Worm (Caenorhabditis elegans) whole organism, young adult: ENCODE data around the gene F32D8.5.

ENCODE experiments used
- B0336.3 ChIP-seq: fragments of 200-800 bp; sonication (Bioruptor generic); IDR thresholded peaks from 2 replicates; pipeline ENCODE4 v1.3.6; 2022; ENCODE audit warnings: missing genetic modification characterization, missing compliant biosample characterization
- C17E4.6 ChIP-seq: fragments of 200-800 bp; sonication (Bioruptor generic); IDR thresholded peaks from 2 replicates; pipeline ENCODE4 v1.3.6; 2022; ENCODE audit warnings: missing genetic modification reagents, missing genetic modification characterization, missing compliant biosample characterization
- F55B11.4 ChIP-seq: sonication (generic microtip); optimal IDR thresholded peaks from 2 replicates; lab custom pipeline; 2016; ENCODE audit warnings: missing compliant biosample characterization, missing genetic modification characterization, borderline replicate concordance; ENCODE audit not compliant: insufficient read depth
- F57C9.4 ChIP-seq: sonication (generic microtip); optimal IDR thresholded peaks from 2 replicates; lab custom pipeline; 2017; ENCODE audit warnings: mild to moderate bottlenecking, missing genetic modification characterization, missing compliant biosample characterization
- T07F8.4 ChIP-seq: sonication (generic microtip); optimal IDR thresholded peaks from 2 replicates; lab custom pipeline; 2016; ENCODE audit warnings: mild to moderate bottlenecking, missing genetic modification characterization, moderate library complexity, missing compliant biosample characterization
- Y53F4B.3 ChIP-seq: fragments of 200-800 bp; sonication (Bioruptor generic); IDR thresholded peaks from 2 replicates; pipeline ENCODE4 v1.3.6; 2022; ENCODE audit warnings: missing genetic modification reagents, missing genetic modification characterization, missing compliant biosample characterization
- Y53G8AR.9 ChIP-seq: fragments of 200-800 bp; sonication (Bioruptor generic); conservative IDR thresholded peaks from 2 replicates; pipeline ENCODE4 v1.3.6; 2022; ENCODE audit warnings: missing genetic modification reagents, missing genetic modification characterization, missing compliant biosample characterization
- Y56A3A.18 ChIP-seq: fragments of 200-800 bp; sonication (Bioruptor generic); IDR thresholded peaks from 2 replicates; pipeline ENCODE4 v1.3.6; 2022; ENCODE audit warnings: missing genetic modification reagents, missing genetic modification characterization, missing compliant biosample characterization
- ZK185.1 ChIP-seq: sonication (generic microtip); optimal IDR thresholded peaks from 2 replicates; lab custom pipeline; 2016; ENCODE audit warnings: mild to moderate bottlenecking, missing genetic modification characterization, missing compliant biosample characterization; ENCODE audit not compliant: poor library complexity, severe bottlenecking
- ama-1 ChIP-seq, 3 experiments: fragments of 150-350 bp in 1 of 3; sonication (generic microtip) in 2 of 3; optimal IDR thresholded peaks; 2 replicates each; lab custom pipeline; 2014 to 2018; ENCODE audit warnings: missing biosample characterization in 2 of 3, missing genetic modification characterization in 2 of 3, missing genetic modification reagents in 2 of 3
- atf-7 ChIP-seq: sonication (generic microtip); optimal IDR thresholded peaks from 2 replicates; lab custom pipeline; 2017; ENCODE audit warnings: mild to moderate bottlenecking, missing genetic modification characterization, missing compliant biosample characterization
- attf-3 ChIP-seq: fragments of 200-800 bp; sonication (Bioruptor generic); conservative IDR thresholded peaks from 2 replicates; pipeline ENCODE4 v1.3.6; 2022; ENCODE audit warnings: missing genetic modification reagents, missing genetic modification characterization, missing compliant biosample characterization
- attf-6 ChIP-seq: fragments of 200-800 bp; sonication (Bioruptor generic); IDR thresholded peaks from 2 replicates; pipeline ENCODE4 v1.3.6; 2022; ENCODE audit warnings: missing genetic modification reagents, missing genetic modification characterization, missing compliant biosample characterization
- bed-2 ChIP-seq: fragments of 200-800 bp; sonication (Bioruptor generic); IDR thresholded peaks from 2 replicates; pipeline ENCODE4 v1.3.6; 2022; ENCODE audit warnings: missing genetic modification reagents, missing genetic modification characterization, missing compliant biosample characterization
- ccch-3 ChIP-seq: fragments of 200-800 bp; sonication (Bioruptor generic); optimal IDR thresholded peaks from 2 replicates; lab custom pipeline; 2018; ENCODE audit warnings: mild to moderate bottlenecking, missing genetic modification characterization, missing compliant biosample characterization
- ceh-27 ChIP-seq: fragments of 200-800 bp; sonication (Bioruptor generic); optimal IDR thresholded peaks from 2 replicates; lab custom pipeline; 2018; ENCODE audit warnings: mild to moderate bottlenecking, missing genetic modification characterization, moderate library complexity, missing compliant biosample characterization
- chd-7 ChIP-seq: sonication (generic microtip); optimal IDR thresholded peaks from 2 replicates; lab custom pipeline; 2016; ENCODE audit warnings: mild to moderate bottlenecking, missing genetic modification characterization, moderate library complexity, missing compliant biosample characterization
- die-1 ChIP-seq: sonication (generic microtip); optimal IDR thresholded peaks from 2 replicates; lab custom pipeline; 2016; ENCODE audit warnings: missing genotype, mild to moderate bottlenecking, missing genetic modification characterization, missing compliant biosample characterization
- dox-1 ChIP-seq: fragments of 200-800 bp; sonication (Bioruptor generic); IDR thresholded peaks from 2 replicates; pipeline ENCODE4 v1.3.6; 2022; ENCODE audit warnings: missing genetic modification reagents, missing genetic modification characterization, missing compliant biosample characterization
- dpl-1 ChIP-seq: fragments of 150-350 bp; optimal IDR thresholded peaks from 2 replicates; lab custom pipeline; 2014; ENCODE audit warnings: missing biosample characterization, missing genetic modification reagents, missing genetic modification characterization
- efl-1 ChIP-seq: fragments of 150-350 bp; optimal IDR thresholded peaks from 2 replicates; lab custom pipeline; 2014; ENCODE audit warnings: missing biosample characterization, missing genetic modification reagents, missing genetic modification characterization
- egl-44 ChIP-seq: fragments of 200-800 bp; sonication (Bioruptor generic); IDR thresholded peaks from 2 replicates; pipeline ENCODE4 v1.3.6; 2022; ENCODE audit warnings: missing genetic modification reagents, missing genetic modification characterization, missing compliant biosample characterization
- fkh-3 ChIP-seq: sonication (generic microtip); optimal IDR thresholded peaks from 2 replicates; lab custom pipeline; 2016; ENCODE audit warnings: mild to moderate bottlenecking, missing genetic modification characterization, missing compliant biosample characterization
- hrde-1 ChIP-seq: sonication (generic microtip); optimal IDR thresholded peaks from 2 replicates; lab custom pipeline; 2016; ENCODE audit warnings: missing genetic modification characterization, mild to moderate bottlenecking, missing compliant biosample characterization, moderate library complexity, missing genotype, missing genetic modification reagents, borderline replicate concordance
- let-607 ChIP-seq, 2 experiments: fragments of 200-800 bp in 1 of 2; sonication (Bioruptor generic) in 1 of 2; sonication (generic microtip) in 1 of 2; optimal IDR thresholded peaks; 2 replicates each; lab custom pipeline; 2016 to 2018; ENCODE audit warnings: mild to moderate bottlenecking in 2 of 2, missing compliant biosample characterization in 2 of 2, missing genetic modification characterization in 2 of 2, moderate library complexity in 2 of 2, missing genotype in 1 of 2
- lin-35 ChIP-seq, 3 experiments: fragments of 150-350 bp in 2 of 3; sonication (generic microtip) in 1 of 3; optimal IDR thresholded peaks; 2 replicates each; lab custom pipeline; 2014 to 2018; ENCODE audit warnings: missing biosample characterization in 3 of 3, missing genetic modification characterization in 3 of 3, missing genetic modification reagents in 3 of 3
- lin-40 ChIP-seq: sonication (generic microtip); optimal IDR thresholded peaks from 2 replicates; lab custom pipeline; 2016; ENCODE audit warnings: missing genetic modification characterization, mild to moderate bottlenecking, missing compliant biosample characterization, missing genotype, missing genetic modification reagents
- lin-54 ChIP-seq: fragments of 200-800 bp; sonication (Bioruptor generic); optimal IDR thresholded peaks from 2 replicates; lab custom pipeline; 2018; ENCODE audit warnings: mild to moderate bottlenecking, missing genetic modification characterization, missing compliant biosample characterization
- lir-1 ChIP-seq: fragments of 200-800 bp; sonication (Bioruptor generic); conservative IDR thresholded peaks from 2 replicates; pipeline ENCODE4 v1.3.6; 2022; ENCODE audit warnings: missing genetic modification reagents, missing genetic modification characterization, missing compliant biosample characterization
- madf-3 ChIP-seq: fragments of 200-800 bp; sonication (Bioruptor generic); IDR thresholded peaks from 2 replicates; pipeline ENCODE4 v1.3.6; 2022; ENCODE audit warnings: missing genetic modification reagents, missing genetic modification characterization, missing compliant biosample characterization
- madf-6 ChIP-seq: fragments of 200-800 bp; sonication (Bioruptor generic); IDR thresholded peaks from 2 replicates; pipeline ENCODE4 v1.3.6; 2022; ENCODE audit warnings: missing genetic modification reagents, missing genetic modification characterization, missing compliant biosample characterization
- madf-8 ChIP-seq: fragments of 200-800 bp; sonication (Bioruptor generic); conservative IDR thresholded peaks from 2 replicates; pipeline ENCODE4 v1.3.6; 2022; ENCODE audit warnings: missing genetic modification reagents, missing genetic modification characterization, missing compliant biosample characterization
- nhr-27 ChIP-seq: fragments of 200-800 bp; sonication (Bioruptor generic); optimal IDR thresholded peaks from 2 replicates; lab custom pipeline; 2018; ENCODE audit warnings: mild to moderate bottlenecking, missing genetic modification characterization, moderate library complexity, missing compliant biosample characterization
- nhr-80 ChIP-seq: sonication (generic microtip); optimal IDR thresholded peaks from 2 replicates; lab custom pipeline; 2016; ENCODE audit warnings: missing genetic modification characterization, missing compliant biosample characterization
- nhr-90 ChIP-seq: sonication (generic microtip); optimal IDR thresholded peaks from 2 replicates; lab custom pipeline; 2016; ENCODE audit warnings: missing genotype, mild to moderate bottlenecking, missing genetic modification characterization, missing compliant biosample characterization
- pbrm-1 ChIP-seq: fragments of 200-800 bp; sonication (Bioruptor generic); IDR thresholded peaks from 2 replicates; pipeline ENCODE4 v1.3.6; 2022; ENCODE audit warnings: missing genetic modification reagents, missing genetic modification characterization, missing compliant biosample characterization
- repo-1 ChIP-seq: sonication (generic microtip); optimal IDR thresholded peaks from 2 replicates; lab custom pipeline; 2017; ENCODE audit warnings: mild to moderate bottlenecking, missing genetic modification characterization, missing compliant biosample characterization
- snpc-1.1 ChIP-seq: sonication (generic microtip); optimal IDR thresholded peaks from 2 replicates; lab custom pipeline; 2017; ENCODE audit warnings: missing genetic modification characterization, mild to moderate bottlenecking, missing compliant biosample characterization, antibody characterized with exemption, moderate library complexity, missing genotype, missing genetic modification reagents; ENCODE audit not compliant: insufficient read depth
- unc-62 ChIP-seq: fragments of 150-350 bp; optimal IDR thresholded peaks from 2 replicates; lab custom pipeline; 2014; ENCODE audit warnings: missing biosample characterization, missing genetic modification reagents, missing genetic modification characterization
- xnd-1 ChIP-seq: sonication (generic microtip); optimal IDR thresholded peaks from 2 replicates; lab custom pipeline; 2016; ENCODE audit warnings: missing genotype, missing genetic modification reagents, missing genetic modification characterization, missing compliant biosample characterization
- ztf-18 ChIP-seq: sonication (generic microtip); optimal IDR thresholded peaks from 2 replicates; lab custom pipeline; 2016; ENCODE audit warnings: missing genotype, mild to moderate bottlenecking, missing genetic modification characterization, missing compliant biosample characterization
- ztf-25 ChIP-seq: fragments of 200-800 bp; sonication (Bioruptor generic); IDR thresholded peaks from 2 replicates; pipeline ENCODE4 v1.3.6; 2022; ENCODE audit warnings: missing genetic modification reagents, missing genetic modification characterization, missing compliant biosample characterization
- ztf-26 ChIP-seq: sonication (generic microtip); optimal IDR thresholded peaks from 2 replicates; lab custom pipeline; 2017; ENCODE audit warnings: missing genetic modification characterization, missing compliant biosample characterization

Gene F32D8.5

ce11 chrV:10890980-10891379, 3.6 kb upstream of the F32D8.5 start, which contains the start of gene F32D8.12 (continued):
- TF ChIP-seq snpc-1.1 (no peak), die-1 (no peak), ztf-26 (tag; lab: Kevin White, UChicago) (peak; percentile 10), lin-54 (GFP tag; lab: Kevin White, UChicago) (no peak), nhr-27 (tag; lab: Kevin White, UChicago) (no peak), unc-62 (GFP tag; lab: Kevin White, UChicago) (no peak), T07F8.4 (tag; lab: Kevin White, UChicago) (no peak), pbrm-1 (GFP tag; lab: Robert Waterston, UW) (no peak), Y53G8AR.9 (GFP tag; lab: Robert Waterston, UW) (no peak), nhr-80 (tag; lab: Kevin White, UChicago) (peak; percentile 22), lir-1 (GFP tag; lab: Robert Waterston, UW) (no peak), F57C9.4 (no peak), hrde-1 (no peak), lin-40 (tag; lab: Kevin White, UChicago) (peak; percentile 10), efl-1 (GFP tag; lab: Kevin White, UChicago) (no peak), ccch-3 (GFP tag; lab: Kevin White, UChicago) (no peak), dox-1 (no peak), repo-1 (no peak), fkh-3 (no peak), B0336.3 (0 out of 2 replicates have a peak, but pooled peaks have one; percentile 30), bed-2 (no peak), C17E4.6 (GFP tag; lab: Robert Waterston, UW) (no peak), ztf-25 (GFP tag; lab: Robert Waterston, UW) (no peak), madf-8 (GFP tag; lab: Robert Waterston, UW) (no peak), Y53F4B.3 (no peak), lin-35 (GFP tag; optimal IDR thresholded peaks at IDR 0.05; lab: Kevin White, UChicago) (peak in 1 of 3 experiments; percentile 36), ceh-27 (no peak), egl-44 (GFP tag; lab: Robert Waterston, UW) (no peak), nhr-90 (tag; lab: Kevin White, UChicago) (no peak), ZK185.1 (tag; lab: Kevin White, UChicago) (peak; percentile 9), Y56A3A.18 (no peak), F55B11.4 (tag; lab: Kevin White, UChicago) (no peak), xnd-1 (tag; lab: Kevin White, UChicago) (no peak), ztf-18 (no peak)

- TF ChIP-seq chd-7 (tag; lab: Kevin White, UChicago): no peak
- TF ChIP-seq ceh-27: no peak
- TF ChIP-seq lin-40 (tag; lab: Kevin White, UChicago): no peak
- no peak for TF ChIP-seq bed-2
- TF ChIP-seq die-1: no peak
Measured at ce11 chrV:10893510-10894128, 981 bp upstream of the F32D8.5 start, which contains the start of gene F32D8.4. TSS of gene F32D8.4 (minus strand) at chrV:10893560.

- 0 out of 2 replicates have a peak, but pooled peaks have one; percentile 41 for TF ChIP-seq attf-6
- no peak for TF ChIP-seq dpl-1 (GFP tag; lab: Kevin White, UChicago)
- 0 out of 2 replicates have a peak, but pooled peaks have one; percentile 33 for TF ChIP-seq Y56A3A.18
- peak; percentile 7 for TF ChIP-seq atf-7
- peak; percentile 58 for TF ChIP-seq ama-1 (optimal IDR thresholded peaks at IDR 0.05; lab: Kevin White, UChicago)
- TF ChIP-seq ama-1 (GFP tag; optimal IDR thresholded peaks at IDR 0.05; lab: Kevin White, UChicago): no peak
- no peak for TF ChIP-seq attf-3
- 0 out of 2 replicates have a peak, but pooled peaks have one; percentile 26 for TF ChIP-seq B0336.3
- no peak for TF ChIP-seq madf-6
- peak in 1 of 2 experiments; percentile 40 for TF ChIP-seq let-607 (tag; optimal IDR thresholded peaks at IDR 0.05; lab: Kevin White, UChicago)
- TF ChIP-seq madf-3: 0 out of 2 replicates have a peak, but pooled peaks have one; percentile 3
- TF ChIP-seq lin-54 (GFP tag; lab: Kevin White, UChicago): no peak
Measured at ce11 chrV:10896295-10896694, 1.7 kb downstream of the F32D8.5 start, which contains the start of gene F32D8.13. TSS of gene F32D8.13 (minus strand) at chrV:10896543.
